Fruit fly (Drosophila melanogaster) S2 (cell line): ENCODE results near the gene CG5866.

Experiments
- CG8478 ChIP-seq: fragments of >200 bp; optimal IDR thresholded peaks from 2 replicates; lab custom pipeline; 2018
- CTCF ChIP-seq, 2 experiments: fragments of >200 bp; optimal IDR thresholded peaks; 2 replicates each; lab custom pipeline; 2018

DNA sequence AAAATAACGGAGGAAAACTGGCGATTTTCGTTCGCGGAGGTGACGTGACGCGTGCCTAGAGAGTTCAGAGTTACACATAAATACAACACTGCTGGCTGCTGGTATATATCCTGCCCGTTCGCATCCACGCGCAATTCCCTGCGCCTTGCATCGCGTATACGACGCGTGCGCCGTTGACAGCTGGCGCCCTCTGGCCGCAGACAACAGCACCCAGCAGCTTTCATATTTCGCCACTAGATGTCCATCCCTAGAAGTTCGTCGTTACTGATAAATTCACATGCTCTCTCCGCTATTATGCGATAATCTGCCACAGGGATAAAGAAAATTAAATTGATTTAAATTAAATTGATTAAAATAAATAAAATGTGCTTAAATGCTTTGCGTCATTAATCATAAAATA lies 13.1 kb upstream of the CG5866 start, which contains the start of gene Sur-8:
- peak; percentile 90 to 92 for TF ChIP-seq CTCF (optimal IDR thresholded peaks at IDR 0.05; lab: Kevin White, UChicago)
- no peak for TF ChIP-seq CG8478
